Worm (Caenorhabditis elegans) whole organism, L3 larva: ENCODE results near the gene F17A9.4.

Experiments used
- ZK546.5 ChIP-seq: sonication (generic microtip); optimal IDR thresholded peaks from 2 replicates; lab custom pipeline; 2017; ENCODE audit warnings: missing biosample characterization, missing genetic modification characterization
- aly-2 ChIP-seq: fragments of 150-350 bp; optimal IDR thresholded peaks from 2 replicates; lab custom pipeline; 2014; ENCODE audit warnings: missing biosample characterization, missing genetic modification characterization
- daf-12 ChIP-seq: fragments of 150-350 bp; optimal IDR thresholded peaks from 2 replicates; lab custom pipeline; 2014; ENCODE audit warnings: missing biosample characterization, missing genetic modification reagents, missing genetic modification characterization
- nhr-237 ChIP-seq: fragments of 150-350 bp; optimal IDR thresholded peaks from 2 replicates; lab custom pipeline; 2014; ENCODE audit warnings: missing biosample characterization, missing genetic modification characterization
- nhr-76 ChIP-seq: fragments of 150-350 bp; sonication (generic microtip); optimal IDR thresholded peaks from 5 replicates; lab custom pipeline; 2014; ENCODE audit warnings: missing biosample characterization, missing genetic modification characterization
- pqm-1 ChIP-seq: fragments of 150-350 bp; optimal IDR thresholded peaks from 2 replicates; lab custom pipeline; 2017; ENCODE audit warnings: missing biosample characterization, missing genetic modification characterization, inconsistent platforms
- snpc-4 ChIP-seq: fragments of 150-350 bp; optimal IDR thresholded peaks from 2 replicates; lab custom pipeline; 2014; ENCODE audit warnings: missing biosample characterization, missing genetic modification characterization
- tbx-2 ChIP-seq: sonication (generic microtip); optimal IDR thresholded peaks from 2 replicates; lab custom pipeline; 2016; ENCODE audit warnings: mild to moderate bottlenecking, missing genetic modification characterization, missing compliant biosample characterization
- ztf-4 ChIP-seq: fragments of 150-350 bp; optimal IDR thresholded peaks from 2 replicates; lab custom pipeline; 2014; ENCODE audit warnings: missing biosample characterization, missing genetic modification characterization

DNA sequence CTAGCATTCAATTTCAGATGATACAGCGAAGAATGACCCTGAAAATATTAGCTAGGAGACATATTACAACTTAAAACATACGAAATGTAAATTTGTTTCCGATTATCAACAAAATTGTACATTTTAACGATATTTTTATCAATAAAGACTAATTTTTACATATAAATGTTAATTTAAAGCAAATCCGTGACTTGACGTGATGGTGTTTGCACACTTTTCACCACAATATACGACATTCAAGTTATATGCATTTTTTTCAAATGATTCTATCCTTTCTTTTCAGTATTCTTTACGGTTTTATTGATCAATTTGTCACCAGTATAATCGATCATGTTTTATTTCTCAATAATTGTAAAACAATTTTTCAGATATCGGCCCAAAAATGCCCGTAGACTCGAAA, 14.6 kb downstream of the F17A9.4 start, which contains the start of gene Y38A10A.7:
- TF ChIP-seq pqm-1 (no peak), daf-12 (tag; lab: Kevin White, UChicago) (no peak), nhr-237 (tag; lab: Kevin White, UChicago) (no peak), tbx-2 (tag; lab: Kevin White, UChicago) (no peak), nhr-76 (tag; lab: Kevin White, UChicago) (no peak), ztf-4 (tag; lab: Kevin White, UChicago) (no peak), aly-2 (tag; lab: Kevin White, UChicago) (no peak), ZK546.5 (no peak), snpc-4 (no peak)
